Worm (Caenorhabditis elegans) whole organism, late embryonic: Measurements from ENCODE around the gene irld-7.

Experiments used
- C08G9.2 ChIP-seq: sonication (generic microtip); optimal IDR thresholded peaks from 2 replicates; lab custom pipeline; 2016; ENCODE audit warnings: mild to moderate bottlenecking, missing genetic modification characterization, moderate library complexity, missing compliant biosample characterization
- T23F11.4 ChIP-seq: fragments of 200-800 bp; sonication (Bioruptor generic); optimal IDR thresholded peaks from 2 replicates; lab custom pipeline; 2018; ENCODE audit warnings: mild to moderate bottlenecking, missing genetic modification characterization, missing compliant biosample characterization
- Y22D7AL.16 ChIP-seq: sonication (generic microtip); optimal IDR thresholded peaks from 2 replicates; lab custom pipeline; 2016; ENCODE audit warnings: missing genetic modification characterization, missing compliant biosample characterization
- ahr-1 ChIP-seq: sonication (generic microtip); optimal IDR thresholded peaks from 2 replicates; lab custom pipeline; 2016; ENCODE audit warnings: missing genetic modification characterization, missing compliant biosample characterization
- ama-1 ChIP-seq: fragments of 150-350 bp; optimal IDR thresholded peaks from 2 replicates; lab custom pipeline; 2014
- ceh-14 ChIP-seq: sonication (generic microtip); optimal IDR thresholded peaks from 2 replicates; lab custom pipeline; 2016; ENCODE audit warnings: missing genotype, missing genetic modification characterization, missing compliant biosample characterization
- ceh-18 ChIP-seq: sonication (generic microtip); optimal IDR thresholded peaks from 2 replicates; lab custom pipeline; 2016; ENCODE audit warnings: missing genetic modification characterization, missing compliant biosample characterization
- ceh-19 ChIP-seq: fragments of 200-800 bp; sonication (Bioruptor generic); optimal IDR thresholded peaks from 2 replicates; lab custom pipeline; 2018; ENCODE audit warnings: mild to moderate bottlenecking, missing genetic modification characterization, missing compliant biosample characterization
- ceh-2 ChIP-seq: sonication (generic microtip); optimal IDR thresholded peaks from 2 replicates; lab custom pipeline; 2016; ENCODE audit warnings: missing genotype, missing genetic modification characterization, missing compliant biosample characterization
- ceh-22 ChIP-seq: sonication (generic microtip); optimal IDR thresholded peaks from 2 replicates; lab custom pipeline; 2017; ENCODE audit warnings: missing biosample characterization, missing genetic modification characterization
- ceh-24 ChIP-seq: sonication (generic microtip); optimal IDR thresholded peaks from 2 replicates; lab custom pipeline; 2016; ENCODE audit warnings: mild to moderate bottlenecking, missing genetic modification characterization, missing compliant biosample characterization
- ceh-30 ChIP-seq: fragments of 150-350 bp; optimal IDR thresholded peaks from 2 replicates; lab custom pipeline; 2014; ENCODE audit warnings: missing biosample characterization, missing genetic modification characterization
- ceh-31 ChIP-seq: sonication (generic microtip); optimal IDR thresholded peaks from 2 replicates; lab custom pipeline; 2016; ENCODE audit warnings: missing genetic modification characterization, missing compliant biosample characterization
- ceh-45 ChIP-seq: fragments of 200-800 bp; sonication (Bioruptor generic); IDR thresholded peaks from 2 replicates; pipeline ENCODE4 v1.3.6; 2022; ENCODE audit warnings: missing genetic modification reagents, missing genetic modification characterization, missing compliant biosample characterization
- ceh-48 ChIP-seq: sonication (generic microtip); optimal IDR thresholded peaks from 2 replicates; lab custom pipeline; 2016; ENCODE audit warnings: missing genetic modification characterization, inconsistent platforms, missing compliant biosample characterization
- ceh-6 ChIP-seq: fragments of 200-800 bp; sonication (Bioruptor generic); optimal IDR thresholded peaks from 2 replicates; lab custom pipeline; 2018; ENCODE audit warnings: mild to moderate bottlenecking, missing genetic modification characterization, missing compliant biosample characterization
- ceh-9 ChIP-seq: sonication (generic microtip); optimal IDR thresholded peaks from 2 replicates; lab custom pipeline; 2016; ENCODE audit warnings: mild to moderate bottlenecking, missing genetic modification characterization, inconsistent platforms, missing compliant biosample characterization
- dmd-4 ChIP-seq: sonication (generic microtip); optimal IDR thresholded peaks from 2 replicates; lab custom pipeline; 2016; ENCODE audit warnings: borderline replicate concordance, missing genetic modification characterization, missing compliant biosample characterization
- elt-4 ChIP-seq: sonication (generic microtip); optimal IDR thresholded peaks from 2 replicates; lab custom pipeline; 2016; ENCODE audit warnings: missing genetic modification characterization, missing compliant biosample characterization
- ets-4 ChIP-seq: sonication (generic microtip); optimal IDR thresholded peaks from 2 replicates; lab custom pipeline; 2016; ENCODE audit warnings: missing genetic modification characterization, missing compliant biosample characterization
- eyg-1 ChIP-seq: sonication (generic microtip); optimal IDR thresholded peaks from 2 replicates; lab custom pipeline; 2016; ENCODE audit warnings: missing genotype, missing genetic modification characterization, missing compliant biosample characterization
- fax-1 ChIP-seq: sonication (generic microtip); optimal IDR thresholded peaks from 2 replicates; lab custom pipeline; 2016; ENCODE audit warnings: missing genotype, missing genetic modification characterization, missing compliant biosample characterization
- fkh-10 ChIP-seq: fragments of 150-350 bp; optimal IDR thresholded peaks from 2 replicates; lab custom pipeline; 2014; ENCODE audit warnings: missing biosample characterization, missing genetic modification reagents, missing genetic modification characterization
- fkh-6 ChIP-seq: sonication (generic microtip); optimal IDR thresholded peaks from 2 replicates; lab custom pipeline; 2016; ENCODE audit warnings: missing genetic modification characterization, missing compliant biosample characterization
- gmeb-2 ChIP-seq: sonication (generic microtip); optimal IDR thresholded peaks from 2 replicates; lab custom pipeline; 2016; ENCODE audit warnings: missing genetic modification characterization, inconsistent platforms, missing compliant biosample characterization
- hlh-13 ChIP-seq: fragments of 200-800 bp; sonication (Bioruptor generic); optimal IDR thresholded peaks from 2 replicates; lab custom pipeline; 2018; ENCODE audit warnings: mild to moderate bottlenecking, missing genetic modification characterization, missing compliant biosample characterization
- hlh-15 ChIP-seq: sonication (generic microtip); optimal IDR thresholded peaks from 2 replicates; lab custom pipeline; 2016; ENCODE audit warnings: missing genetic modification characterization, missing compliant biosample characterization
- hlh-6 ChIP-seq: sonication (generic microtip); optimal IDR thresholded peaks from 2 replicates; lab custom pipeline; 2016; ENCODE audit warnings: missing genotype, missing genetic modification characterization, missing compliant biosample characterization
- hlh-8 ChIP-seq: sonication (generic microtip); optimal IDR thresholded peaks from 2 replicates; lab custom pipeline; 2016; ENCODE audit warnings: missing genotype, missing genetic modification characterization, missing compliant biosample characterization
- lim-6 ChIP-seq: sonication (generic microtip); optimal IDR thresholded peaks from 2 replicates; lab custom pipeline; 2016; ENCODE audit warnings: missing genetic modification characterization, missing compliant biosample characterization
- lin-11 ChIP-seq: fragments of 200-800 bp; sonication (Bioruptor generic); optimal IDR thresholded peaks from 2 replicates; lab custom pipeline; 2018; ENCODE audit warnings: mild to moderate bottlenecking, missing genetic modification characterization, missing compliant biosample characterization
- mec-3 ChIP-seq: sonication (generic microtip); optimal IDR thresholded peaks from 2 replicates; lab custom pipeline; 2016; ENCODE audit warnings: borderline replicate concordance, missing genetic modification characterization, missing compliant biosample characterization
- nhr-11 ChIP-seq: fragments of 150-350 bp; optimal IDR thresholded peaks from 2 replicates; lab custom pipeline; 2014; ENCODE audit warnings: missing biosample characterization, missing genetic modification characterization
- npax-4 ChIP-seq: sonication (generic microtip); optimal IDR thresholded peaks from 2 replicates; lab custom pipeline; 2016; ENCODE audit warnings: missing genetic modification characterization, missing compliant biosample characterization
- odd-2 ChIP-seq: sonication (generic microtip); optimal IDR thresholded peaks from 2 replicates; lab custom pipeline; 2017; ENCODE audit warnings: antibody characterized with exemption, mild to moderate bottlenecking, missing genetic modification characterization, missing compliant biosample characterization
- pag-3 ChIP-seq: sonication (generic microtip); optimal IDR thresholded peaks from 2 replicates; lab custom pipeline; 2016; ENCODE audit warnings: missing compliant biosample characterization, missing genetic modification characterization, borderline replicate concordance
- pat-9 ChIP-seq: fragments of 200-800 bp; sonication (Bioruptor generic); optimal IDR thresholded peaks from 2 replicates; lab custom pipeline; 2018; ENCODE audit warnings: mild to moderate bottlenecking, missing genetic modification characterization, moderate library complexity, missing compliant biosample characterization
- pax-1 ChIP-seq: fragments of 150-350 bp; optimal IDR thresholded peaks from 2 replicates; lab custom pipeline; 2014; ENCODE audit warnings: missing biosample characterization, missing genetic modification characterization
- pha-2 ChIP-seq: sonication (generic microtip); optimal IDR thresholded peaks from 2 replicates; lab custom pipeline; 2017; ENCODE audit warnings: mild to moderate bottlenecking, missing genetic modification characterization, missing compliant biosample characterization
- pqm-1 ChIP-seq: sonication (generic microtip); optimal IDR thresholded peaks from 2 replicates; lab custom pipeline; 2016; ENCODE audit warnings: missing genetic modification characterization, missing compliant biosample characterization
- pros-1 ChIP-seq: fragments of 150-350 bp; optimal IDR thresholded peaks from 2 replicates; lab custom pipeline; 2014; ENCODE audit warnings: missing biosample characterization, missing genetic modification reagents, missing genetic modification characterization
- sox-2 ChIP-seq: fragments of 200-800 bp; sonication (Bioruptor generic); IDR thresholded peaks from 2 replicates; pipeline ENCODE4 v1.3.6; 2022; ENCODE audit warnings: missing genetic modification reagents, missing genetic modification characterization, missing compliant biosample characterization
- sox-4 ChIP-seq: sonication (generic microtip); optimal IDR thresholded peaks from 2 replicates; lab custom pipeline; 2017; ENCODE audit warnings: mild to moderate bottlenecking, missing genetic modification characterization, inconsistent platforms, missing compliant biosample characterization
- syd-9 ChIP-seq: sonication (generic microtip); optimal IDR thresholded peaks from 2 replicates; lab custom pipeline; 2016; ENCODE audit warnings: mild to moderate bottlenecking, missing genetic modification characterization, moderate library complexity, missing compliant biosample characterization
- tbx-2 ChIP-seq: sonication (generic microtip); optimal IDR thresholded peaks from 2 replicates; lab custom pipeline; 2016; ENCODE audit warnings: missing genetic modification characterization, missing compliant biosample characterization
- ttx-3 ChIP-seq: sonication (generic microtip); optimal IDR thresholded peaks from 2 replicates; lab custom pipeline; 2016; ENCODE audit warnings: missing genetic modification reagents, missing genetic modification characterization, missing compliant biosample characterization
- unc-86 ChIP-seq: sonication (generic microtip); optimal IDR thresholded peaks from 2 replicates; lab custom pipeline; 2016; ENCODE audit warnings: missing genetic modification characterization, missing compliant biosample characterization
- zip-5 ChIP-seq: sonication (generic microtip); optimal IDR thresholded peaks from 2 replicates; lab custom pipeline; 2016; ENCODE audit warnings: missing genetic modification characterization, missing compliant biosample characterization
- ztf-16 ChIP-seq: sonication (generic microtip); optimal IDR thresholded peaks from 2 replicates; lab custom pipeline; 2017; ENCODE audit warnings: missing genetic modification characterization, missing compliant biosample characterization

irld-7 gene

ce11 chrIV:6581658-6582057, 8.5 kb upstream of the irld-7 start:
- no peak for TF ChIP-seq ceh-24
- TF ChIP-seq ets-4 (tag; lab: Kevin White, UChicago): no peak
- no peak for TF ChIP-seq syd-9 (tag; lab: Kevin White, UChicago)

ce11 chrIV:6582604-6583003, 7.6 kb upstream of the irld-7 start, which contains the start of gene odr-8:
TSS of gene odr-8 (minus strand) at chrIV:6582704.
- no peak for TF ChIP-seq hlh-6 (tag; lab: Kevin White, UChicago)
- TF ChIP-seq hlh-15 (tag; lab: Kevin White, UChicago): no peak
- TF ChIP-seq T23F11.4 (GFP tag; lab: Kevin White, UChicago): no peak
- no peak for TF ChIP-seq sox-2 (GFP tag; lab: Robert Waterston, UW)
- TF ChIP-seq eyg-1: no peak
- no peak for TF ChIP-seq ceh-48 (tag; lab: Kevin White, UChicago)
- TF ChIP-seq odd-2 (tag; lab: Kevin White, UChicago): no peak
- TF ChIP-seq elt-4 (tag; lab: Kevin White, UChicago): no peak
- TF ChIP-seq sox-4 (tag; lab: Kevin White, UChicago): no peak
- no peak for TF ChIP-seq ceh-45 (GFP tag; lab: Robert Waterston, UW)
- no peak for TF ChIP-seq fkh-6 (tag; lab: Kevin White, UChicago)
- no peak for TF ChIP-seq mec-3
- no peak for TF ChIP-seq ceh-30 (tag; lab: Kevin White, UChicago)
- TF ChIP-seq pag-3: no peak
- TF ChIP-seq ceh-22 (tag; lab: Kevin White, UChicago): no peak
- TF ChIP-seq ttx-3 (tag; lab: Kevin White, UChicago): no peak

ce11 chrIV:6585397-6585921, 4.7 kb upstream of the irld-7 start, which contains the start of the genes F38A5.2 and dnj-11:
TSS of gene F38A5.2 (minus strand) at chrIV:6585400.
TSS of gene dnj-11 (plus strand) at chrIV:6585871.
- TF ChIP-seq hlh-13 (GFP tag; lab: Kevin White, UChicago) (no peak), ceh-31 (tag; lab: Kevin White, UChicago) (peak; percentile 72), ceh-14 (tag; lab: Kevin White, UChicago) (no peak), npax-4 (tag; lab: Kevin White, UChicago) (no peak), tbx-2 (peak; percentile 33), fkh-10 (no peak), ahr-1 (tag; lab: Kevin White, UChicago) (no peak), pros-1 (no peak), pax-1 (tag; lab: Kevin White, UChicago) (peak; percentile 71), pha-2 (tag; lab: Kevin White, UChicago) (no peak), nhr-11 (no peak), ceh-19 (GFP tag; lab: Kevin White, UChicago) (no peak), unc-86 (no peak), ceh-30 (tag; lab: Kevin White, UChicago) (no peak), ceh-18 (tag; lab: Kevin White, UChicago) (peak; percentile 39), fkh-6 (tag; lab: Kevin White, UChicago) (no peak), ceh-48 (tag; lab: Kevin White, UChicago) (no peak), zip-5 (tag; lab: Kevin White, UChicago) (no peak), ceh-6 (GFP tag; lab: Kevin White, UChicago) (no peak), Y22D7AL.16 (tag; lab: Kevin White, UChicago) (no peak), ceh-45 (GFP tag; lab: Robert Waterston, UW) (no peak), pqm-1 (no peak), ztf-16 (tag; lab: Kevin White, UChicago) (no peak), ttx-3 (tag; lab: Kevin White, UChicago) (no peak), lin-11 (tag; lab: Kevin White, UChicago) (no peak), C08G9.2 (tag; lab: Kevin White, UChicago) (no peak), ceh-2 (tag; lab: Kevin White, UChicago) (no peak), ama-1 (lab: Kevin White, UChicago) (no peak), elt-4 (tag; lab: Kevin White, UChicago) (no peak), pat-9 (tag; lab: Kevin White, UChicago) (no peak), gmeb-2 (tag; lab: Kevin White, UChicago) (no peak), T23F11.4 (GFP tag; lab: Kevin White, UChicago) (no peak), ceh-9 (tag; lab: Kevin White, UChicago) (no peak), hlh-15 (tag; lab: Kevin White, UChicago) (no peak), sox-2 (GFP tag; lab: Robert Waterston, UW) (no peak), lim-6 (tag; lab: Kevin White, UChicago) (no peak), fax-1 (tag; lab: Kevin White, UChicago) (no peak), dmd-4 (tag; lab: Kevin White, UChicago) (no peak), ceh-24 (no peak), hlh-8 (no peak)
